Fruit fly (Drosophila melanogaster): ENCODE measurements around the gene exex.

dm6 chr3L:7988828-7989673, 41.1 kb downstream of the exex start:
- TF ChIP-seq Sox15 (GFP tag; optimal IDR thresholded peaks at IDR 0.05) (no peak), Met (GFP tag; optimal IDR thresholded peaks at IDR 0.05) (peak; percentile 55), eg (GFP tag; IDR thresholded peaks at IDR 0.05) (0 out of 3 replicates have a peak, but pooled peaks have one; percentile 26), topi (GFP tag; optimal IDR thresholded peaks at IDR 0.05) (peak; percentile 60), CG32006 (GFP tag; optimal IDR thresholded peaks at IDR 0.05) (peak; percentile 76), CG7368 (GFP tag; optimal IDR thresholded peaks at IDR 0.05) (peak; percentile 29), cyc (GFP tag; optimal IDR thresholded peaks at IDR 0.05) (peak; percentile 43), pdm3 (GFP tag; optimal IDR thresholded peaks at IDR 0.05) (peak; percentile 50), dsx (GFP tag; optimal IDR thresholded peaks at IDR 0.05; ENCODE audit: poor library complexity, severe bottlenecking) (no peak), CG16779 (tag; optimal IDR thresholded peaks at IDR 0.05) (peak; percentile 7), Gug (GFP tag; IDR thresholded peaks at IDR 0.05) (peak; percentile 25; the same call in 1 of the 2 replicates), Hr38 (GFP tag; optimal IDR thresholded peaks at IDR 0.05) (no peak)
